Fruit fly (Drosophila melanogaster) whole organism, embryonic: ENCODE data around the gene Sec5.
A peak's percentile ranks its signal among the peaks of the same experiment; 100 is the strongest.

ENCODE experiments used
- ATbp ChIP-seq: fragments of 200-800 bp; sonication (Bioruptor generic); optimal IDR thresholded peaks from 2 replicates; lab custom pipeline; 2017; ENCODE audit warnings: missing biosample characterization, mild to moderate bottlenecking, missing genetic modification characterization, missing genetic modification reagents
- CG10321 ChIP-seq: fragments of 200-800 bp; sonication (Bioruptor generic); IDR thresholded peaks from 2 replicates; pipeline ENCODE4 v1.3.6; 2022; ENCODE audit warnings: missing biosample characterization, missing genetic modification characterization
- CG11398 ChIP-seq: fragments of 200-800 bp; sonication (Bioruptor generic); optimal IDR thresholded peaks from 2 replicates; lab custom pipeline; 2016; ENCODE audit warnings: missing biosample characterization, missing genetic modification characterization
- CG12769 ChIP-seq: fragments of 200-800 bp; sonication (Bioruptor generic); optimal IDR thresholded peaks from 2 replicates; lab custom pipeline; 2019; ENCODE audit warnings: missing biosample characterization, mild to moderate bottlenecking, missing genetic modification characterization, moderate library complexity
- CG1602 ChIP-seq: fragments of 200-800 bp; sonication (Bioruptor generic); optimal IDR thresholded peaks from 3 replicates; lab custom pipeline; 2016; ENCODE audit warnings: missing biosample characterization, missing genetic modification characterization
- CG1832 ChIP-seq: fragments of 200-800 bp; sonication (Bioruptor generic); optimal IDR thresholded peaks from 2 replicates; lab custom pipeline; 2017; ENCODE audit warnings: missing biosample characterization, mild to moderate bottlenecking, missing genetic modification characterization, inconsistent platforms
- CG2199 ChIP-seq: fragments of 200-800 bp; sonication (Bioruptor generic); IDR thresholded peaks from 3 replicates; pipeline ENCODE4 v1.3.6; 2022; ENCODE audit warnings: missing biosample characterization, missing genetic modification characterization
- CG2712 ChIP-seq: fragments of 200-800 bp; optimal IDR thresholded peaks from 3 replicates; lab custom pipeline; 2019; ENCODE audit warnings: missing biosample characterization, mild to moderate bottlenecking, missing genetic modification characterization, moderate library complexity
- CG31224 ChIP-seq: fragments of 200-800 bp; sonication (Bioruptor generic); IDR thresholded peaks from 2 replicates; pipeline ENCODE4 v1.3.6; 2022; ENCODE audit warnings: missing biosample characterization, missing genetic modification characterization
- CG31365 ChIP-seq: fragments of 200-800 bp; sonication (Bioruptor generic); optimal IDR thresholded peaks from 2 replicates; lab custom pipeline; 2018; ENCODE audit warnings: missing biosample characterization, mild to moderate bottlenecking, missing genetic modification characterization
- CG43689 ChIP-seq: fragments of 200-800 bp; sonication (Bioruptor generic); IDR thresholded peaks from 2 replicates; pipeline ENCODE4 v1.3.6; 2022; ENCODE audit warnings: missing biosample characterization, missing genetic modification characterization
- CG4617 ChIP-seq: fragments of 200-800 bp; sonication (Bioruptor generic); optimal IDR thresholded peaks from 3 replicates; lab custom pipeline; 2016; ENCODE audit warnings: missing biosample characterization, missing genetic modification characterization, borderline replicate concordance
- CG5180 ChIP-seq: fragments of 200-800 bp; sonication (Bioruptor generic); optimal IDR thresholded peaks from 3 replicates; lab custom pipeline; 2017; ENCODE audit warnings: missing biosample characterization, missing genetic modification characterization, mild to moderate bottlenecking, moderate library complexity, missing genetic modification reagents
- CG6654 ChIP-seq: fragments of 200-800 bp; sonication (Bioruptor generic); optimal IDR thresholded peaks from 2 replicates; lab custom pipeline; 2017; ENCODE audit warnings: missing biosample characterization, mild to moderate bottlenecking, missing genetic modification characterization
- CG6683 ChIP-seq: fragments of 200-800 bp; sonication (Bioruptor generic); optimal IDR thresholded peaks from 2 replicates; lab custom pipeline; 2017; ENCODE audit warnings: missing biosample characterization, mild to moderate bottlenecking, missing genetic modification characterization, missing genetic modification reagents
- CG6689 ChIP-seq: fragments of 200-800 bp; sonication (Bioruptor generic); IDR thresholded peaks from 2 replicates; pipeline ENCODE4 v1.3.6; 2022; ENCODE audit warnings: missing biosample characterization, missing genetic modification characterization
- CG7745 ChIP-seq: fragments of 200-800 bp; sonication (Bioruptor generic); optimal IDR thresholded peaks from 2 replicates; lab custom pipeline; 2018; ENCODE audit warnings: missing biosample characterization, mild to moderate bottlenecking, missing genetic modification characterization, moderate library complexity
- CG7963 ChIP-seq: fragments of 200-800 bp; sonication (Bioruptor generic); IDR thresholded peaks from 3 replicates; pipeline ENCODE4 v1.3.6; 2022; ENCODE audit warnings: missing biosample characterization, missing genetic modification characterization; ENCODE audit not compliant: partially characterized antibody
- Dref ChIP-seq: fragments of 200-800 bp; sonication (Bioruptor generic); IDR thresholded peaks from 2 replicates; pipeline ENCODE4 v1.3.6; 2022; ENCODE audit warnings: missing biosample characterization, missing genetic modification characterization
- ERR ChIP-seq: fragments of 200-800 bp; sonication (Bioruptor generic); optimal IDR thresholded peaks from 2 replicates; lab custom pipeline; 2016; ENCODE audit warnings: missing biosample characterization, missing genetic modification characterization
- Ets65A ChIP-seq: fragments of 200-800 bp; sonication (Bioruptor generic); peaks from one replicate; lab custom pipeline; 2016; ENCODE audit warnings: missing biosample characterization, missing genetic modification characterization
- HLH4C ChIP-seq: fragments of 200-800 bp; sonication (Bioruptor generic); IDR thresholded peaks from 3 replicates; pipeline ENCODE4 v1.3.6; 2022; ENCODE audit warnings: missing biosample characterization, missing genetic modification characterization; ENCODE audit not compliant: partially characterized antibody
- Med ChIP-seq: fragments of 200-800 bp; sonication (Bioruptor generic); peaks from one replicate; lab custom pipeline; 2016; ENCODE audit warnings: missing biosample characterization, missing genetic modification characterization, mild to moderate bottlenecking, inconsistent platforms, moderate library complexity
- Mes4 ChIP-seq: fragments of 200-800 bp; sonication (Bioruptor generic); optimal IDR thresholded peaks from 2 replicates; lab custom pipeline; 2016; ENCODE audit warnings: missing biosample characterization, missing genetic modification characterization
- NK7.1 ChIP-seq: fragments of 200-800 bp; sonication (Bioruptor generic); optimal IDR thresholded peaks from 3 replicates; lab custom pipeline; 2016; ENCODE audit warnings: missing biosample characterization, missing genetic modification characterization
- Nf-YA ChIP-seq: fragments of 200-800 bp; sonication (Bioruptor generic); IDR thresholded peaks from 2 replicates; pipeline ENCODE4 v1.3.6; 2022; ENCODE audit warnings: missing biosample characterization, missing genetic modification characterization
- NfI ChIP-seq: fragments of 200-800 bp; sonication (Bioruptor generic); optimal IDR thresholded peaks from 3 replicates; lab custom pipeline; 2018; ENCODE audit warnings: missing biosample characterization, mild to moderate bottlenecking, missing genetic modification characterization, moderate library complexity
- Ssrp ChIP-seq: fragments of 200-800 bp; sonication (Bioruptor generic); optimal IDR thresholded peaks from 2 replicates; lab custom pipeline; 2018; ENCODE audit warnings: missing biosample characterization, mild to moderate bottlenecking, missing genetic modification characterization, moderate library complexity
- abd-A ChIP-seq: fragments of 200-800 bp; sonication (Bioruptor generic); optimal IDR thresholded peaks from 3 replicates; lab custom pipeline; 2019; ENCODE audit warnings: missing biosample characterization, mild to moderate bottlenecking, missing genetic modification characterization, moderate library complexity
- aop ChIP-seq: fragments of 200-800 bp; sonication (Bioruptor generic); IDR thresholded peaks from 2 replicates; pipeline ENCODE4 v1.3.6; 2022; ENCODE audit warnings: missing biosample characterization, missing genetic modification characterization
- cad ChIP-seq: fragments of >200 bp; optimal IDR thresholded peaks from 2 replicates; lab custom pipeline; 2017; ENCODE audit warnings: missing biosample characterization, missing genetic modification characterization
- ci ChIP-seq: fragments of 200-800 bp; sonication (Bioruptor generic); IDR thresholded peaks from 3 replicates; pipeline ENCODE4 v1.3.6; 2022; ENCODE audit warnings: missing biosample characterization, missing genetic modification characterization
- danr ChIP-seq: fragments of 200-800 bp; sonication (Bioruptor generic); IDR thresholded peaks from 2 replicates; pipeline ENCODE4 v1.3.6; 2022; ENCODE audit warnings: missing biosample characterization, missing genetic modification characterization
- en ChIP-seq: fragments of 200-800 bp; sonication (Bioruptor generic); optimal IDR thresholded peaks from 2 replicates; lab custom pipeline; 2016; ENCODE audit warnings: missing biosample characterization, missing genetic modification characterization
- fd96Cb ChIP-seq: fragments of 200-800 bp; sonication (Bioruptor generic); optimal IDR thresholded peaks from 2 replicates; lab custom pipeline; 2018; ENCODE audit warnings: missing biosample characterization, mild to moderate bottlenecking, missing genetic modification characterization, moderate library complexity
- grau ChIP-seq: fragments of 200-800 bp; optimal IDR thresholded peaks from 3 replicates; lab custom pipeline; 2019; ENCODE audit warnings: missing biosample characterization, mild to moderate bottlenecking, missing genetic modification characterization, moderate library complexity
- grn ChIP-seq: fragments of 200-800 bp; sonication (Bioruptor generic); optimal IDR thresholded peaks from 3 replicates; lab custom pipeline; 2017; ENCODE audit warnings: missing biosample characterization, missing genetic modification characterization
- kay ChIP-seq: fragments of 200-800 bp; sonication (Bioruptor generic); optimal IDR thresholded peaks from 2 replicates; lab custom pipeline; 2016; ENCODE audit warnings: missing biosample characterization, missing genetic modification characterization
- lola ChIP-seq, 3 experiments: fragments of >200 bp in 2 of 3; fragments of 200-800 bp in 1 of 3; sonication (Bioruptor generic) in 1 of 3; optimal IDR thresholded peaks; 2 replicates each; lab custom pipeline; 2017 to 2019; ENCODE audit warnings: missing biosample characterization in 3 of 3, missing genetic modification characterization in 3 of 3, mild to moderate bottlenecking in 1 of 3, moderate library complexity in 1 of 3
- mam ChIP-seq: fragments of 200-800 bp; sonication (Bioruptor generic); optimal IDR thresholded peaks from 3 replicates; lab custom pipeline; 2016; ENCODE audit warnings: missing biosample characterization, missing genetic modification characterization
- mirr ChIP-seq: fragments of 200-800 bp; sonication (Bioruptor generic); optimal IDR thresholded peaks from 3 replicates; lab custom pipeline; 2018; ENCODE audit warnings: missing biosample characterization, mild to moderate bottlenecking, missing genetic modification characterization
- pan ChIP-seq, 4 experiments: fragments of >200 bp in 3 of 4; fragments of 200-800 bp in 1 of 4; sonication (Bioruptor generic) in 1 of 4; optimal IDR thresholded peaks in 3 of 4; IDR thresholded peaks in 1 of 4; 2 replicates each; pipeline versions ENCODE4 v1.3.6 to Lab custom; 2017 to 2022; ENCODE audit warnings: missing biosample characterization in 2 of 4, missing genetic modification characterization in 2 of 4, mixed read lengths in 1 of 4
- pho ChIP-seq: fragments of 200-800 bp; sonication (Bioruptor generic); optimal IDR thresholded peaks from 2 replicates; lab custom pipeline; 2016; ENCODE audit warnings: missing biosample characterization, missing genetic modification characterization
- pros ChIP-seq: fragments of 200-800 bp; sonication (Bioruptor generic); optimal IDR thresholded peaks from 3 replicates; lab custom pipeline; 2019; ENCODE audit warnings: missing biosample characterization, mild to moderate bottlenecking, missing genetic modification characterization, moderate library complexity
- sens ChIP-seq: fragments of 200-800 bp; sonication (Bioruptor generic); peaks from one replicate; lab custom pipeline; 2016; ENCODE audit warnings: missing biosample characterization, missing genetic modification characterization
- shn ChIP-seq: fragments of 200-800 bp; sonication (Bioruptor generic); optimal IDR thresholded peaks from 3 replicates; lab custom pipeline; 2016; ENCODE audit warnings: missing biosample characterization, missing genetic modification characterization
- sima ChIP-seq: fragments of 200-800 bp; sonication (Bioruptor generic); optimal IDR thresholded peaks from 2 replicates; lab custom pipeline; 2016; ENCODE audit warnings: missing biosample characterization, missing genetic modification characterization
- tgo ChIP-seq: fragments of 200-800 bp; sonication (Bioruptor generic); IDR thresholded peaks from 3 replicates; pipeline ENCODE4 v1.3.6; 2022; ENCODE audit warnings: missing biosample characterization, missing genetic modification characterization
- vfl ChIP-seq: fragments of 200-800 bp; sonication (Bioruptor generic); optimal IDR thresholded peaks from 2 replicates; lab custom pipeline; 2016; ENCODE audit warnings: missing biosample characterization, missing genetic modification characterization

Sec5 gene

DNA sequence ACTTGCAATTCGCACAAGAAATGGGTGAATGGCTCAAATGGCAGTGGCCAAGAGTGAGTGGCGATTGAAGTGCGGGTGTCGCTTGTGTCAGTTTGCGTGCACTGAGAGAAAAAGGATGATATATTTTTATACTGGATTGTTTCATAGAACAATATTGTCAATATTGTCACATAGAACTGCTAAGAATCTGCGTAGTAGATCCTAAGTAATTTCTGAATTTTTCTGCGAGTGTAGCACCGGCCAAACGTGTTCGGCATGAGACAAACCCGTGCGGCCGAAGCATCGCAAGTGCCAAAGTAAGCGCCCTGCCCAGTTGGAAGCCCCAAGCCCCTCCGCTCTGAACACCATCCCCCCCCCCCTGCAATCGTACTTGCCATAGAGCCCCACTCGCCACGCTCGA is 16.8 kb upstream of the Sec5 start (continued):
- TF ChIP-seq Nf-YA (GFP tag; lab: Robert Waterston, UW) (peak; percentile 57), CG6683 (GFP tag; lab: Kevin White, UChicago) (peak; percentile 28), kay (no peak), CG12769 (tag; lab: Kevin White, UChicago) (peak; percentile 86), cad (no peak), Mes4 (GFP tag; lab: Kevin White, UChicago) (peak; percentile 28), ERR (GFP tag; lab: Kevin White, UChicago) (no peak), CG10321 (GFP tag; lab: Robert Waterston, UW) (peak; percentile 49; the same call in 1 of the 2 replicates)

DNA sequence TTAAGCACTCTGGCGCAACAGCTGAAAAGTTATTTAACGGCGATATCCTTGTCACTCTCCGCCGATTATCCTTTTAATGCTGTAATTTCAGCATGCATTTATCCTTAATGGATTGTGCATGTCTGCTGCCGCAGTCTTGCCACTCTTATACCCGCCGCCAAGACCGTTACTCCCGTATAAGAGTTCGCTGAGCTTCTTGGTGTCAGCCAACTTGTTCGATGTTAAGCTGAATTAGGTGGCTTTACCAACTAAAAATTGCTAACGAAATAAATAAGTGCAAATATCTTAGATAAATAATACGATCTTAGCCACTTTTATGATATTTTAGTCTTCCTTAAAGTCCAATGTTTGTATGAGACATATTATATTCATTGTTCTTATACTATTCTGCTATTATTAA is 15.9 kb upstream of the Sec5 start:
- TF ChIP-seq sens (GFP tag; lab: Kevin White, UChicago) (peak; percentile 51), CG4617 (GFP tag; lab: Kevin White, UChicago) (no peak), CG5180 (GFP tag; lab: Kevin White, UChicago) (peak; percentile 95), Ets65A (GFP tag; lab: Kevin White, UChicago) (peak; percentile 1), tgo (GFP tag; lab: Robert Waterston, UW) (no peak), ci (GFP tag; lab: Robert Waterston, UW) (no peak), Med (GFP tag; lab: Kevin White, UChicago) (no peak), sima (no peak), CG7745 (tag; lab: Kevin White, UChicago) (no peak), HLH4C (GFP tag; lab: Robert Waterston, UW) (no peak), en (GFP tag; lab: Kevin White, UChicago) (no peak), CG1832 (GFP tag; lab: Kevin White, UChicago) (no peak), CG6689 (GFP tag; lab: Robert Waterston, UW) (no peak), CG6654 (no peak), vfl (GFP tag; lab: Kevin White, UChicago) (no peak), abd-A (tag; lab: Kevin White, UChicago) (no peak), CG43689 (GFP tag; lab: Robert Waterston, UW) (no peak), CG2199 (GFP tag; lab: Robert Waterston, UW) (no peak), CG31224 (no peak), CG7963 (no peak)

DNA sequence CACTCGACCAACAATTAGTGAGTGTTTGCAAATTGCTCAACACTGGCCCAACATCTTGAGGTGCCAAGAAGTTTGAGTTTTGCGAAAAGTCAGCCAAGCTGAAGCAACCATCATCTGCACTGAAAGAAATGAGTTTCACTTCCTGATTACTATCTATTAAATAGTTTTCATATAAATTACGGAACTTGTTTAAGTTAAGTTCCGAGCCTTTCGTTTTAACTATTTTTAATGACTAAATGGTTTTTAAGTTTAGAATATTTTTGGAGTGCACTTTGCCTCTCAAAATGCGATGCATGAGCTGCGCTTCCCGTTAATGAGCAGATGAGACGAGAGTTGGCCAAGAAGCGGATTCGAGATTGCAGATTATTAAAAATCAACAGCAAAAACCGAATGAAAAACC is 15.4 kb upstream of the Sec5 start:
- TF ChIP-seq pan (optimal IDR thresholded peaks at IDR 0.05; lab: Kevin White, UChicago), result no peak
- TF ChIP-seq pan (GFP tag; optimal IDR thresholded peaks at IDR 0.05 in 1 of 2, IDR thresholded peaks at IDR 0.05 in 1 of 2), result peak in 1 of 2 experiments; percentile 42
- no peak for TF ChIP-seq mam (GFP tag; lab: Kevin White, UChicago)
- TF ChIP-seq pho (GFP tag; lab: Kevin White, UChicago), result no peak
- TF ChIP-seq CG10321 (GFP tag; lab: Robert Waterston, UW), result 0 out of 2 replicates have a peak, but pooled peaks have one; percentile 9
- TF ChIP-seq Med (GFP tag; lab: Kevin White, UChicago), result peak; percentile 46
- TF ChIP-seq CG1602 (GFP tag; lab: Kevin White, UChicago), result no peak
- no peak for TF ChIP-seq ATbp
- TF ChIP-seq danr (GFP tag; lab: Robert Waterston, UW), result no peak
- TF ChIP-seq Dref (GFP tag; lab: Robert Waterston, UW), result no peak
- peak; percentile 23 for TF ChIP-seq Ets65A (GFP tag; lab: Kevin White, UChicago)
- no peak for TF ChIP-seq kay
- TF ChIP-seq lola (GFP tag; optimal IDR thresholded peaks at IDR 0.05; lab: Kevin White, UChicago), result no peak
- no peak for TF ChIP-seq aop (GFP tag; lab: Robert Waterston, UW)
- no peak for TF ChIP-seq CG2712
- TF ChIP-seq shn (GFP tag; lab: Kevin White, UChicago), result no peak
- TF ChIP-seq pros (GFP tag; lab: Kevin White, UChicago), result no peak
- TF ChIP-seq NK7.1 (GFP tag; lab: Kevin White, UChicago), result no peak
- TF ChIP-seq grau (tag; lab: Kevin White, UChicago), result no peak
- TF ChIP-seq mirr (GFP tag; lab: Kevin White, UChicago), result no peak
- no peak for TF ChIP-seq CG11398
- TF ChIP-seq NfI, result no peak
- no peak for TF ChIP-seq CG31365
- TF ChIP-seq fd96Cb (tag; lab: Kevin White, UChicago), result no peak
- no peak for TF ChIP-seq grn (GFP tag; lab: Kevin White, UChicago)
- no peak for TF ChIP-seq Ssrp (tag; lab: Kevin White, UChicago)
